Fruit fly (Drosophila melanogaster) whole organism, wandering third instar larva: ENCODE results near the gene CG12581.
"Not testable (repeated sequence)": the region's sequence is repeated elsewhere in the genome, so short reads cannot be mapped to it uniquely, and the experiment has no call there.

Experiments used
- Abd-B ChIP-seq: fragments of >200 bp; optimal IDR thresholded peaks from 2 replicates; lab custom pipeline; 2017; ENCODE audit warnings: missing biosample characterization, missing genetic modification characterization
- CG32264 ChIP-seq: fragments of 200-800 bp; sonication (Bioruptor generic); optimal IDR thresholded peaks from 2 replicates; lab custom pipeline; 2016; ENCODE audit warnings: missing biosample characterization, missing genetic modification characterization
- CG9705 ChIP-seq: fragments of 200-800 bp; sonication (Bioruptor generic); optimal IDR thresholded peaks from 2 replicates; lab custom pipeline; 2018; ENCODE audit warnings: missing biosample characterization, mild to moderate bottlenecking, missing genetic modification characterization
- CrebA ChIP-seq: fragments of 200-800 bp; sonication (Bioruptor generic); optimal IDR thresholded peaks from 2 replicates; lab custom pipeline; 2016; ENCODE audit warnings: missing biosample characterization, mild to moderate bottlenecking, missing genetic modification characterization, borderline replicate concordance
- Dfd ChIP-seq: fragments of >200 bp; optimal IDR thresholded peaks from 2 replicates; lab custom pipeline; 2017; ENCODE audit warnings: missing biosample characterization, missing genetic modification characterization
- Dif ChIP-seq: fragments of 200-275, 200-300 bp; sonication (Bioruptor generic); optimal IDR thresholded peaks from 2 replicates; lab custom pipeline; 2018; ENCODE audit warnings: missing biosample characterization, missing genetic modification characterization; ENCODE audit not compliant: partially characterized antibody
- GATAd ChIP-seq: sonication (Bioruptor generic); optimal IDR thresholded peaks from 2 replicates; lab custom pipeline; 2016; ENCODE audit warnings: missing biosample characterization, missing genetic modification characterization
- HLH106 ChIP-seq: fragments of 200-800 bp; optimal IDR thresholded peaks from 3 replicates; lab custom pipeline; 2019; ENCODE audit warnings: missing biosample characterization, mild to moderate bottlenecking, missing genetic modification characterization, moderate library complexity
- Hnf4 ChIP-seq: fragments of 200-800 bp; sonication (Bioruptor generic); optimal IDR thresholded peaks from 2 replicates; lab custom pipeline; 2016; ENCODE audit warnings: missing biosample characterization, mild to moderate bottlenecking, missing genetic modification characterization
- Hr78 ChIP-seq: fragments of >200 bp; optimal IDR thresholded peaks from 2 replicates; lab custom pipeline; 2017; ENCODE audit warnings: missing biosample characterization, missing genetic modification characterization
- Hr83 ChIP-seq: fragments of 200-300 bp; sonication (Bioruptor generic); optimal IDR thresholded peaks from 2 replicates; lab custom pipeline; 2016; ENCODE audit warnings: missing biosample characterization, mild to moderate bottlenecking, missing genetic modification characterization, moderate library complexity; ENCODE audit not compliant: poor library complexity, severe bottlenecking
- Mio ChIP-seq: sonication (Bioruptor generic); optimal IDR thresholded peaks from 2 replicates; lab custom pipeline; 2016; ENCODE audit warnings: missing biosample characterization, missing genetic modification characterization
- Myc ChIP-seq: fragments of >200 bp; optimal IDR thresholded peaks from 2 replicates; lab custom pipeline; 2017
- OdsH ChIP-seq: fragments of 200-800 bp; sonication (Bioruptor generic); optimal IDR thresholded peaks from 2 replicates; lab custom pipeline; 2016; ENCODE audit warnings: missing biosample characterization, mild to moderate bottlenecking, missing genetic modification characterization
- Vsx2 ChIP-seq: fragments of 200-300, 225-300 bp; sonication (Bioruptor generic); optimal IDR thresholded peaks from 2 replicates; lab custom pipeline; 2018; ENCODE audit warnings: missing biosample characterization, missing genetic modification characterization; ENCODE audit not compliant: partially characterized antibody
- br ChIP-seq: fragments of 200-800 bp; sonication (Bioruptor generic); optimal IDR thresholded peaks from 2 replicates; lab custom pipeline; 2016; ENCODE audit warnings: missing biosample characterization, missing genetic modification characterization
- brk ChIP-seq: fragments of 200-800 bp; sonication (Bioruptor generic); optimal IDR thresholded peaks from 2 replicates; lab custom pipeline; 2016; ENCODE audit warnings: missing biosample characterization, mild to moderate bottlenecking, missing genetic modification characterization
- dl ChIP-seq, 2 experiments: fragments of 175-275, 200-275 bp in 1 of 2; fragments of 200-275 bp in 1 of 2; sonication (Bioruptor generic); optimal IDR thresholded peaks; lab custom pipeline; 2018; ENCODE audit warnings: mild to moderate bottlenecking in 2 of 2, missing biosample characterization in 2 of 2, missing genetic modification characterization in 2 of 2, moderate library complexity in 2 of 2; ENCODE audit not compliant: partially characterized antibody in 2 of 2, insufficient read depth in 1 of 2
- dmrt93B ChIP-seq: fragments of 200-800 bp; sonication (Bioruptor generic); optimal IDR thresholded peaks from 2 replicates; lab custom pipeline; 2018; ENCODE audit warnings: missing biosample characterization, mild to moderate bottlenecking, missing genetic modification characterization
- dsf ChIP-seq: sonication (Bioruptor generic); optimal IDR thresholded peaks from 2 replicates; lab custom pipeline; 2016; ENCODE audit warnings: missing biosample characterization, missing genetic modification characterization, borderline replicate concordance
- ey ChIP-seq: fragments of 200-800 bp; sonication (Bioruptor generic); optimal IDR thresholded peaks from 2 replicates; lab custom pipeline; 2016; ENCODE audit warnings: missing biosample characterization, missing genetic modification characterization
- foxo ChIP-seq, 2 experiments: fragments of 200-800 bp; sonication (Bioruptor generic); optimal IDR thresholded peaks; 2 replicates in 1 of 2; 3 replicates in 1 of 2; lab custom pipeline; 2016 to 2017; ENCODE audit warnings: missing biosample characterization in 2 of 2, missing genetic modification characterization in 2 of 2
- fru ChIP-seq: fragments of 200-800 bp; sonication (Bioruptor generic); optimal IDR thresholded peaks from 3 replicates; lab custom pipeline; 2016; ENCODE audit warnings: missing biosample characterization, mild to moderate bottlenecking, missing genetic modification characterization
- h ChIP-seq: fragments of 200-800 bp; sonication (Bioruptor generic); optimal IDR thresholded peaks from 3 replicates; lab custom pipeline; 2016; ENCODE audit warnings: missing biosample characterization, mild to moderate bottlenecking, missing genetic modification characterization
- lola ChIP-seq: fragments of >200 bp; optimal IDR thresholded peaks from 2 replicates; lab custom pipeline; 2017; ENCODE audit warnings: missing biosample characterization, missing genetic modification characterization
- pan ChIP-seq: fragments of >200 bp; optimal IDR thresholded peaks from 2 replicates; lab custom pipeline; 2017
- rgr ChIP-seq: fragments of 200-800 bp; sonication (Bioruptor generic); optimal IDR thresholded peaks from 3 replicates; lab custom pipeline; 2016; ENCODE audit warnings: missing biosample characterization, mild to moderate bottlenecking, missing genetic modification characterization
- sage ChIP-seq: fragments of 200-800 bp; sonication (Bioruptor generic); optimal IDR thresholded peaks from 2 replicates; lab custom pipeline; 2016; ENCODE audit warnings: missing biosample characterization, mild to moderate bottlenecking, missing genetic modification characterization
- sv ChIP-seq: fragments of 200-800 bp; sonication (Bioruptor generic); optimal IDR thresholded peaks from 3 replicates; lab custom pipeline; 2016; ENCODE audit warnings: missing biosample characterization, missing genetic modification characterization
- tai ChIP-seq: sonication (Bioruptor generic); optimal IDR thresholded peaks from 2 replicates; lab custom pipeline; 2016; ENCODE audit warnings: missing biosample characterization, missing genetic modification characterization
- woc ChIP-seq: sonication (Bioruptor generic); optimal IDR thresholded peaks from 2 replicates; lab custom pipeline; 2016; ENCODE audit warnings: missing biosample characterization, mild to moderate bottlenecking, missing genetic modification characterization

The CG12581 gene

dm6 chr3R:4174470-4174869 is at the start of gene CG12581:
TSS of gene CG12581 (plus strand) at chr3R:4174632.
- TF ChIP-seq pan (lab: Kevin White, UChicago) (no peak), CG9705 (no peak), h (GFP tag; lab: Kevin White, UChicago) (peak; percentile 8), Vsx2 (GFP tag; lab: Kevin White, UChicago) (peak; percentile 29), Hr83 (GFP tag; lab: Kevin White, UChicago) (no peak), foxo (GFP tag; optimal IDR thresholded peaks at IDR 0.05; lab: Kevin White, UChicago) (no peak), Hr78 (GFP tag; lab: Kevin White, UChicago) (no peak), Mio (GFP tag; lab: Kevin White, UChicago) (no peak), sage (GFP tag; lab: Kevin White, UChicago) (no peak), tai (no peak), fru (GFP tag; lab: Kevin White, UChicago) (peak; percentile 39), dsf (GFP tag; lab: Kevin White, UChicago) (no peak), rgr (no peak), GATAd (GFP tag; lab: Kevin White, UChicago) (no peak), Dfd (GFP tag; lab: Kevin White, UChicago) (no peak), Myc (lab: Kevin White, UChicago) (no peak), dl (GFP tag; optimal IDR thresholded peaks at IDR 0.05; lab: Kevin White, UChicago; ENCODE audit: insufficient read depth in 1 of 2, partially characterized antibody in 2 of 2) (peak; percentile 51 to 83), brk (GFP tag; lab: Kevin White, UChicago) (no peak), OdsH (GFP tag; lab: Kevin White, UChicago) (no peak), Dif (GFP tag; lab: Kevin White, UChicago) (peak; percentile 87), sv (no peak), Abd-B (GFP tag; lab: Kevin White, UChicago) (no peak)

DNA sequence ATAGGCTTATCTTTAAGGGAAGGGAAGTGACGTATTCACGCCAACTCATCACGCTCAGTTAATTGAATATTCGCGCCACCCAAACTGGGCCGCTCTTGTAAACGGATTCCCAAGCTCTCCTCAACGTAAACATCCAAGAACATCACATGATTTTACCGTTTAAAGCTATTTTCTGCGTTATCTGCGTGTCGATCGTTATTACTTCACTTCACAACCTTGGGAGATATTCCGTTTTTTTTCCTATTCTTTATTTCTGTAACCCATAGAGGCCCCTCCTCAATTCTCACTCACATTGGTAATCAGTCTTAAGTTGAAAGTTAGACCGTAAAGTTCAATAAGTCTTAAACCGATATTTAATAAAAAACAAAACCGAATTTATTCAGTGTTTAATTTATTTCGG is 48.3 kb upstream of the CG12581 start, which contains the start of gene Gfat1:
Gene Gfat1 (plus strand): TSS at position 301 of the 400 bp plus-strand sequence.
- TF ChIP-seq GATAd (GFP tag; lab: Kevin White, UChicago); dl (GFP tag; optimal IDR thresholded peaks at IDR 0.05; lab: Kevin White, UChicago; ENCODE audit: insufficient read depth in 1 of 2, partially characterized antibody in 2 of 2); tai: not testable (repeated sequence)

DNA sequence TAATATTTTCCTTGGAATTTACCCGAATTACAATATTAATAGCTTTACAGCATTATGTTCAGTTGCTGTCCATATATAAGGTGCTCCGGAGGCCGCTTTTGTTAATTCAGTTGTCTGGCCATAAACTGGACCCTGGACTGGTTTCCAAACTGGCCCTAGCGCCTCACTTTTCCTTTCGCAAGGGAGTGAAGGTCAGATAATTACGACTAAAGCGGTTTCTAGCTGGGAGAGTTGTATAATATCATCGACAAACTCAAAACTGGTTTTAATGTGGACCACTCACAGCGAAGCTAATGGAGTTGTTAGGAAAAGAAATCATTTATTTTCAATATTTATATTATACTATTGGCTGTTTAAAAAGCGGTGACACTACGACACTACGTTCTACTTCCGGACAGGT is 46.9 kb upstream of the CG12581 start:
- no peak for TF ChIP-seq woc (GFP tag; lab: Kevin White, UChicago)
- TF ChIP-seq CG32264 (GFP tag; lab: Kevin White, UChicago) = no peak
- TF ChIP-seq pan (lab: Kevin White, UChicago) = no peak
- TF ChIP-seq lola (GFP tag; lab: Kevin White, UChicago) = no peak
- TF ChIP-seq dmrt93B (GFP tag; lab: Kevin White, UChicago) = no peak
- TF ChIP-seq CG9705 = no peak
- TF ChIP-seq Hnf4 (GFP tag; lab: Kevin White, UChicago) = no peak
- TF ChIP-seq Hr78 (GFP tag; lab: Kevin White, UChicago) = no peak
- TF ChIP-seq HLH106 (tag; lab: Kevin White, UChicago) = no peak
- no peak for TF ChIP-seq Myc (lab: Kevin White, UChicago)
- TF ChIP-seq fru (GFP tag; lab: Kevin White, UChicago) = no peak
- no peak for TF ChIP-seq Mio (GFP tag; lab: Kevin White, UChicago)
- TF ChIP-seq foxo (GFP tag; optimal IDR thresholded peaks at IDR 0.05; lab: Kevin White, UChicago) = no peak
- no peak for TF ChIP-seq br
- TF ChIP-seq CrebA (GFP tag; lab: Kevin White, UChicago) = no peak
- no peak for TF ChIP-seq dsf (GFP tag; lab: Kevin White, UChicago)

DNA sequence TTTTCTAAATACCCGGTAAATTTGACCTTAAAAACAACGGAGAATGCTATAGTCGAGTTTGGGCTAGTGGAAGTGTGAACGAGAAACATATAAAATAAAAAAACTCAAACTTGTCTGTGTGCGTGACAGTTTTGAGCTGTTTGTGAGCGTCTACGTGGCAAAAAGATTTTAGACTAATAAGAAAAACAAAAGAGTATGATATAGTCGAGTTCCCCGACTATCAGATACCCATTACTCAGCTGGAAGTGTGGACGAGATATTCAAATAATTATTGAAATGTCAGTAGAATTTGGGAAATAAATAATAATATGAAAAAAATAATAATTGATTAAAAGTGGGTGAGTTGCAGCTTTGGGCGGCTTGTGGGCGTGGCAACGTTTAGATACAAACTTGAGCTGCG is 46.1 kb upstream of the CG12581 start:
- TF ChIP-seq dsf (GFP tag; lab: Kevin White, UChicago) = no peak
- TF ChIP-seq ey = no peak
- no peak for TF ChIP-seq OdsH (GFP tag; lab: Kevin White, UChicago)
- TF ChIP-seq Vsx2 (GFP tag; lab: Kevin White, UChicago) = no peak
